Worm (Caenorhabditis elegans): ENCODE measurements around the gene pigw-1.

ce11 chrII:2931564-2931963 is 46.9 kb upstream of the pigw-1 start:
- TF ChIP-seq tab-1 (GFP tag; IDR thresholded peaks at IDR 0.05) (no peak), ztf-29 (GFP tag; IDR thresholded peaks at IDR 0.05) (no peak), ref-1 (GFP tag; conservative IDR thresholded peaks at IDR 0.05) (no peak)

All from whole organism, midembryonic.